Worm (Caenorhabditis elegans) whole organism, young adult: Measurements from ENCODE around the gene ppat-1.

Experiments
- D2030.7 ChIP-seq: fragments of 200-800 bp; sonication (Bioruptor generic); IDR thresholded peaks from 2 replicates; pipeline ENCODE4 v1.3.6; 2022; ENCODE audit warnings: missing genetic modification reagents, missing genetic modification characterization, missing compliant biosample characterization
- F23B12.7 ChIP-seq: sonication (generic microtip); optimal IDR thresholded peaks from 2 replicates; lab custom pipeline; 2017; ENCODE audit warnings: missing genetic modification characterization, mild to moderate bottlenecking, missing compliant biosample characterization, antibody characterized with exemption, moderate library complexity; ENCODE audit not compliant: insufficient read depth
- F33H1.4 ChIP-seq: fragments of 200-800 bp; sonication (Bioruptor generic); IDR thresholded peaks from 2 replicates; pipeline ENCODE4 v1.3.6; 2022; ENCODE audit warnings: missing genetic modification reagents, missing genetic modification characterization, missing compliant biosample characterization
- F37B4.10 ChIP-seq: fragments of 200-800 bp; sonication (Bioruptor generic); IDR thresholded peaks from 2 replicates; pipeline ENCODE4 v1.3.6; 2022; ENCODE audit warnings: missing genetic modification characterization, missing compliant biosample characterization
- F52B5.7 ChIP-seq: sonication (generic microtip); optimal IDR thresholded peaks from 2 replicates; lab custom pipeline; 2016; ENCODE audit warnings: mild to moderate bottlenecking, missing genetic modification characterization, missing compliant biosample characterization
- F55B11.4 ChIP-seq: sonication (generic microtip); optimal IDR thresholded peaks from 2 replicates; lab custom pipeline; 2016; ENCODE audit warnings: missing compliant biosample characterization, missing genetic modification characterization, borderline replicate concordance; ENCODE audit not compliant: insufficient read depth
- K11D2.4 ChIP-seq: fragments of 200-800 bp; sonication (Bioruptor generic); IDR thresholded peaks from 2 replicates; pipeline ENCODE4 v1.3.6; 2022; ENCODE audit warnings: missing genetic modification reagents, missing genetic modification characterization, missing compliant biosample characterization
- K12H6.12 ChIP-seq: fragments of 200-800 bp; sonication (Bioruptor generic); optimal IDR thresholded peaks from 2 replicates; lab custom pipeline; 2018; ENCODE audit warnings: mild to moderate bottlenecking, missing genetic modification characterization, missing compliant biosample characterization
- atf-7 ChIP-seq: sonication (generic microtip); optimal IDR thresholded peaks from 2 replicates; lab custom pipeline; 2017; ENCODE audit warnings: mild to moderate bottlenecking, missing genetic modification characterization, missing compliant biosample characterization
- attf-3 ChIP-seq: fragments of 200-800 bp; sonication (Bioruptor generic); conservative IDR thresholded peaks from 2 replicates; pipeline ENCODE4 v1.3.6; 2022; ENCODE audit warnings: missing genetic modification reagents, missing genetic modification characterization, missing compliant biosample characterization
- ceh-58 ChIP-seq: fragments of 200-800 bp; sonication (Bioruptor generic); IDR thresholded peaks from 2 replicates; pipeline ENCODE4 v1.3.6; 2022; ENCODE audit warnings: missing genetic modification characterization, missing compliant biosample characterization
- dox-1 ChIP-seq: fragments of 200-800 bp; sonication (Bioruptor generic); IDR thresholded peaks from 2 replicates; pipeline ENCODE4 v1.3.6; 2022; ENCODE audit warnings: missing genetic modification reagents, missing genetic modification characterization, missing compliant biosample characterization
- egrh-3 ChIP-seq: fragments of 200-800 bp; sonication (Bioruptor generic); IDR thresholded peaks from 2 replicates; pipeline ENCODE4 v1.3.6; 2022; ENCODE audit warnings: missing genetic modification reagents, missing genetic modification characterization, missing compliant biosample characterization
- fkh-3 ChIP-seq: sonication (generic microtip); optimal IDR thresholded peaks from 2 replicates; lab custom pipeline; 2016; ENCODE audit warnings: mild to moderate bottlenecking, missing genetic modification characterization, missing compliant biosample characterization
- hlh-12 ChIP-seq: sonication (generic microtip); optimal IDR thresholded peaks from 2 replicates; lab custom pipeline; 2016; ENCODE audit warnings: missing genetic modification characterization, missing compliant biosample characterization
- hmg-1.2 ChIP-seq: fragments of 200-800 bp; sonication (Bioruptor generic); IDR thresholded peaks from 2 replicates; pipeline ENCODE4 v1.3.6; 2022; ENCODE audit warnings: missing genetic modification reagents, missing genetic modification characterization, missing compliant biosample characterization
- hmg-20 ChIP-seq: fragments of 200-800 bp; sonication (Bioruptor generic); IDR thresholded peaks from 2 replicates; pipeline ENCODE4 v1.3.6; 2022; ENCODE audit warnings: missing genetic modification reagents, missing genetic modification characterization, missing compliant biosample characterization
- let-607 ChIP-seq, 2 experiments: fragments of 200-800 bp in 1 of 2; sonication (Bioruptor generic) in 1 of 2; sonication (generic microtip) in 1 of 2; optimal IDR thresholded peaks; 2 replicates each; lab custom pipeline; 2016 to 2018; ENCODE audit warnings: mild to moderate bottlenecking in 2 of 2, missing compliant biosample characterization in 2 of 2, missing genetic modification characterization in 2 of 2, moderate library complexity in 2 of 2, missing genotype in 1 of 2
- lsl-1 ChIP-seq: fragments of 200-800 bp; sonication (Bioruptor generic); optimal IDR thresholded peaks from 2 replicates; lab custom pipeline; 2018; ENCODE audit warnings: mild to moderate bottlenecking, missing genetic modification characterization, moderate library complexity, missing compliant biosample characterization
- madf-6 ChIP-seq: fragments of 200-800 bp; sonication (Bioruptor generic); IDR thresholded peaks from 2 replicates; pipeline ENCODE4 v1.3.6; 2022; ENCODE audit warnings: missing genetic modification reagents, missing genetic modification characterization, missing compliant biosample characterization
- mcd-1 ChIP-seq: fragments of 200-800 bp; sonication (Bioruptor generic); IDR thresholded peaks from 2 replicates; pipeline ENCODE4 v1.3.6; 2022; ENCODE audit warnings: missing genetic modification reagents, missing genetic modification characterization, missing compliant biosample characterization
- nfya-1 ChIP-seq: sonication (generic microtip); optimal IDR thresholded peaks from 2 replicates; lab custom pipeline; 2017; ENCODE audit warnings: antibody characterized with exemption, missing compliant biosample characterization, missing genetic modification characterization, borderline replicate concordance; ENCODE audit not compliant: insufficient read depth
- nfya-2 ChIP-seq: fragments of 200-800 bp; sonication (Bioruptor generic); IDR thresholded peaks from 2 replicates; pipeline ENCODE4 v1.3.6; 2022; ENCODE audit warnings: missing genetic modification reagents, missing genetic modification characterization, missing compliant biosample characterization
- rcor-1 ChIP-seq: fragments of 200-800 bp; sonication (Bioruptor generic); IDR thresholded peaks from 2 replicates; pipeline ENCODE4 v1.3.6; 2022; ENCODE audit warnings: missing genetic modification reagents, missing genetic modification characterization, missing compliant biosample characterization
- snpc-1.1 ChIP-seq: sonication (generic microtip); optimal IDR thresholded peaks from 2 replicates; lab custom pipeline; 2017; ENCODE audit warnings: missing genetic modification characterization, mild to moderate bottlenecking, missing compliant biosample characterization, antibody characterized with exemption, moderate library complexity, missing genotype, missing genetic modification reagents; ENCODE audit not compliant: insufficient read depth
- snpc-3.4 ChIP-seq: sonication (generic microtip); optimal IDR thresholded peaks from 2 replicates; lab custom pipeline; 2017; ENCODE audit warnings: missing genetic modification characterization, mild to moderate bottlenecking, missing compliant biosample characterization, antibody characterized with exemption, moderate library complexity, missing genotype, missing genetic modification reagents
- tlf-1 ChIP-seq: fragments of 200-800 bp; sonication (Bioruptor generic); optimal IDR thresholded peaks from 2 replicates; lab custom pipeline; 2018; ENCODE audit warnings: mild to moderate bottlenecking, missing genetic modification characterization, missing compliant biosample characterization
- xnd-1 ChIP-seq: sonication (generic microtip); optimal IDR thresholded peaks from 2 replicates; lab custom pipeline; 2016; ENCODE audit warnings: missing genotype, missing genetic modification reagents, missing genetic modification characterization, missing compliant biosample characterization
- zfh-2 ChIP-seq: fragments of 200-800 bp; sonication (Bioruptor generic); conservative IDR thresholded peaks from 2 replicates; pipeline ENCODE4 v1.3.6; 2022; ENCODE audit warnings: missing genetic modification reagents, missing genetic modification characterization, missing compliant biosample characterization
- ztf-25 ChIP-seq: fragments of 200-800 bp; sonication (Bioruptor generic); IDR thresholded peaks from 2 replicates; pipeline ENCODE4 v1.3.6; 2022; ENCODE audit warnings: missing genetic modification reagents, missing genetic modification characterization, missing compliant biosample characterization

Gene ppat-1

ce11 chrIII:4696903-4697302 lies 7.8 kb downstream of the ppat-1 start:
- TF ChIP-seq F37B4.10 (GFP tag; lab: Robert Waterston, UW) (no peak), snpc-1.1 (no peak)

ce11 chrIII:4697819-4698218 lies 8.7 kb downstream of the ppat-1 start, which contains the start of gene dnj-18:
TSS of gene dnj-18 (plus strand) at chrIII:4698119.
- no peak for TF ChIP-seq zfh-2 (GFP tag; lab: Robert Waterston, UW)
- TF ChIP-seq nfya-2 (GFP tag; lab: Robert Waterston, UW): no peak
- TF ChIP-seq rcor-1 (GFP tag; lab: Robert Waterston, UW): no peak
- TF ChIP-seq D2030.7 (GFP tag; lab: Robert Waterston, UW): no peak
- TF ChIP-seq snpc-1.1: no peak

ce11 chrIII:4699922-4700321 lies 10.8 kb downstream of the ppat-1 start, which contains the start of gene sel-13:
TSS of gene sel-13 (minus strand) at chrIII:4700224.
- TF ChIP-seq madf-6 (GFP tag; lab: Robert Waterston, UW) (no peak), let-607 (tag; optimal IDR thresholded peaks at IDR 0.05; lab: Kevin White, UChicago) (no peak), egrh-3 (GFP tag; lab: Robert Waterston, UW) (no peak), fkh-3 (tag; lab: Kevin White, UChicago) (no peak), hmg-20 (GFP tag; lab: Robert Waterston, UW) (no peak)

DNA sequence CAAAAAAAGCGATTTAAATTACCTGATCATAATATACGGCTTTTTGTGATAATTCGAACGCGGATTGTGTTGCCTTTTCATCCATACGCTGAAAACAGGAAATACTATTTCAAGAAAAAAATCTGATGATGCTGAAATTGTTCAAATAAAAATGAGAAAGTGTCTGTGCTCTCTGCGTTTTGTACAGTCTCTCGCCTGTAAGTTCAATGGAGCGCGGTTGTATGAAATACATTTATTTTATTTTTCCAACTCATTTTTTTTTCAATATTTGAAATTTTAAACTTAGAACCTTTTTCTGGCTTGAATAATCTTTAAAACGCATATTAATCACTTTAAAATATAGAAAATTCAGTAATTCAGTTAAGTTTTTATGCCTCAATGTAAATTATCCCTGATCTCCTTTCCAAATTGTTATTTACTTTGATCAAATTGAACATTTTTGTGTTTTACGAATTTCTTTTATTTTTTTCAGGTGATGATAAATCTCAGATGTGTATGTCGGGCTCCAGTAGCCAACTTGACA lies 14.9 kb downstream of the ppat-1 start, which contains the start of the genes clp-2 and mrpl-16:
Gene clp-2, minus strand, starts transcription at position 94 of the 523 bp plus-strand sequence.
Gene mrpl-16, plus strand, starts transcription at position 473 of the 523 bp plus-strand sequence.
- TF ChIP-seq xnd-1 (tag; lab: Kevin White, UChicago) (no peak), lsl-1 (GFP tag; lab: Kevin White, UChicago) (peak; percentile 24), F33H1.4 (GFP tag; lab: Robert Waterston, UW) (peak; percentile 14; the same call in 1 of the 2 replicates), mcd-1 (GFP tag; lab: Robert Waterston, UW) (peak; percentile 51; the same call in 1 of the 2 replicates), attf-3 (no peak), hmg-1.2 (peak; percentile 96)

ce11 chrIII:4705207-4705606 lies 16.1 kb downstream of the ppat-1 start, which contains the start of gene pgap-2:
TSS of gene pgap-2 (plus strand) at chrIII:4705507.
- no peak for TF ChIP-seq dox-1 (GFP tag; lab: Robert Waterston, UW)
- TF ChIP-seq tlf-1: no peak
- no peak for TF ChIP-seq K11D2.4 (GFP tag; lab: Robert Waterston, UW)
- TF ChIP-seq hmg-1.2: no peak
- no peak for TF ChIP-seq nfya-1 (tag; lab: Kevin White, UChicago)
- TF ChIP-seq K12H6.12 (tag; lab: Kevin White, UChicago): no peak

ce11 chrIII:4706678-4707077 lies 17.6 kb downstream of the ppat-1 start, which contains the start of gene T04A8.13:
TSS of gene T04A8.13 (plus strand) at chrIII:4706978.
- TF ChIP-seq ceh-58 (GFP tag; lab: Robert Waterston, UW): no peak
- TF ChIP-seq ztf-25 (GFP tag; lab: Robert Waterston, UW): no peak
- no peak for TF ChIP-seq F55B11.4 (tag; lab: Kevin White, UChicago)
- TF ChIP-seq F23B12.7 (tag; lab: Kevin White, UChicago): no peak
- TF ChIP-seq K12H6.12 (tag; lab: Kevin White, UChicago): no peak
- TF ChIP-seq F52B5.7 (tag; lab: Kevin White, UChicago): no peak
- TF ChIP-seq atf-7 (tag; lab: Kevin White, UChicago): no peak
- no peak for TF ChIP-seq snpc-3.4 (tag; lab: Kevin White, UChicago)
- no peak for TF ChIP-seq hlh-12 (tag; lab: Kevin White, UChicago)
- TF ChIP-seq, all 124 proteins: peak for 0
